Fruit fly (Drosophila melanogaster) whole organism, embryonic: ENCODE results near the gene CG32845.

Experiments
- B-H1 ChIP-seq: fragments of 200-800 bp; sonication (Bioruptor generic); IDR thresholded peaks from 3 replicates; pipeline ENCODE4 v1.3.6; 2022; ENCODE audit warnings: missing biosample characterization, missing genetic modification characterization
- BtbVII ChIP-seq: fragments of 200-800 bp; sonication (Bioruptor generic); optimal IDR thresholded peaks from 3 replicates; lab custom pipeline; 2017; ENCODE audit warnings: missing biosample characterization, mild to moderate bottlenecking, missing genetic modification characterization
- C15 ChIP-seq: fragments of 200-800 bp; sonication (Bioruptor generic); IDR thresholded peaks from 3 replicates; pipeline ENCODE4 v1.3.6; 2022; ENCODE audit warnings: missing biosample characterization, missing genetic modification characterization
- CG10565 ChIP-seq: fragments of 200-800 bp; sonication (Bioruptor generic); optimal IDR thresholded peaks from 3 replicates; lab custom pipeline; 2016; ENCODE audit warnings: missing biosample characterization, mild to moderate bottlenecking, missing genetic modification characterization
- CG13775 ChIP-seq: fragments of 200-800 bp; sonication (Bioruptor generic); optimal IDR thresholded peaks from 3 replicates; lab custom pipeline; 2017; ENCODE audit warnings: missing biosample characterization, mild to moderate bottlenecking, missing genetic modification characterization
- CG14014 ChIP-seq: fragments of 200-800 bp; sonication (Bioruptor generic); IDR thresholded peaks from 2 replicates; pipeline ENCODE4 v1.3.6; 2022; ENCODE audit warnings: missing biosample characterization, missing genetic modification characterization
- CG15073 ChIP-seq: fragments of 200-800 bp; sonication (Bioruptor generic); optimal IDR thresholded peaks from 2 replicates; lab custom pipeline; 2016; ENCODE audit warnings: missing biosample characterization, missing genetic modification characterization
- CG1603 ChIP-seq: fragments of 200-800 bp; sonication (Bioruptor generic); optimal IDR thresholded peaks from 2 replicates; lab custom pipeline; 2019; ENCODE audit warnings: missing biosample characterization, mild to moderate bottlenecking, missing genetic modification characterization, moderate library complexity
- CG1792 ChIP-seq: fragments of 200-800 bp; sonication (Bioruptor generic); optimal IDR thresholded peaks from 2 replicates; lab custom pipeline; 2016; ENCODE audit warnings: missing biosample characterization, missing genetic modification characterization
- CG1832 ChIP-seq: fragments of 200-800 bp; sonication (Bioruptor generic); optimal IDR thresholded peaks from 2 replicates; lab custom pipeline; 2017; ENCODE audit warnings: missing biosample characterization, mild to moderate bottlenecking, missing genetic modification characterization, inconsistent platforms
- CG18764 ChIP-seq: fragments of 200-800 bp; sonication (Bioruptor generic); optimal IDR thresholded peaks from 3 replicates; lab custom pipeline; 2016; ENCODE audit warnings: missing biosample characterization, missing genetic modification characterization
- CG2875 ChIP-seq: fragments of 200-800 bp; sonication (Bioruptor generic); optimal IDR thresholded peaks from 2 replicates; lab custom pipeline; 2017; ENCODE audit warnings: missing biosample characterization, mild to moderate bottlenecking, missing genetic modification characterization, missing genetic modification reagents
- CG3065 ChIP-seq: fragments of 200-800 bp; sonication (Bioruptor generic); optimal IDR thresholded peaks from 2 replicates; lab custom pipeline; 2016; ENCODE audit warnings: missing biosample characterization, missing genetic modification characterization
- CG4404 ChIP-seq: fragments of 200-800 bp; sonication (Bioruptor generic); IDR thresholded peaks from 2 replicates; pipeline ENCODE4 v1.3.6; 2022; ENCODE audit warnings: missing biosample characterization, missing genetic modification characterization
- CG4730 ChIP-seq: fragments of 200-800 bp; sonication (Bioruptor generic); IDR thresholded peaks from 2 replicates; pipeline ENCODE4 v1.3.6; 2022; ENCODE audit warnings: missing biosample characterization, missing genetic modification characterization
- CG5245 ChIP-seq: fragments of 200-800 bp; sonication (Bioruptor generic); optimal IDR thresholded peaks from 3 replicates; lab custom pipeline; 2016; ENCODE audit warnings: missing biosample characterization, missing genetic modification characterization
- CG6254 ChIP-seq: fragments of 200-800 bp; sonication (Bioruptor generic); optimal IDR thresholded peaks from 3 replicates; lab custom pipeline; 2017; ENCODE audit warnings: mild to moderate bottlenecking, missing biosample characterization, missing genetic modification reagents, missing genetic modification characterization
- CG6765 ChIP-seq: fragments of 200-800 bp; sonication (Bioruptor generic); optimal IDR thresholded peaks from 3 replicates; lab custom pipeline; 2017; ENCODE audit warnings: missing biosample characterization, mild to moderate bottlenecking, missing genetic modification characterization
- Dad ChIP-seq: fragments of 200-800 bp; sonication (Bioruptor generic); optimal IDR thresholded peaks from 3 replicates; lab custom pipeline; 2016; ENCODE audit warnings: missing biosample characterization, missing genetic modification characterization
- Dfd ChIP-seq, 2 experiments: fragments of >200 bp; optimal IDR thresholded peaks; 2 replicates each; lab custom pipeline; 2017; ENCODE audit warnings: missing biosample characterization in 2 of 2, missing genetic modification characterization in 2 of 2
- Kr ChIP-seq: fragments of 200-800 bp; sonication (Bioruptor generic); optimal IDR thresholded peaks from 2 replicates; lab custom pipeline; 2017; ENCODE audit warnings: missing biosample characterization, mild to moderate bottlenecking, missing genetic modification characterization
- Max ChIP-seq: fragments of 200-800 bp; sonication (Bioruptor generic); optimal IDR thresholded peaks from 2 replicates; lab custom pipeline; 2016; ENCODE audit warnings: missing biosample characterization, mild to moderate bottlenecking, missing genetic modification characterization
- Mrtf ChIP-seq: fragments of 200-800 bp; sonication (Bioruptor generic); IDR thresholded peaks from 3 replicates; pipeline ENCODE4 v1.3.6; 2022; ENCODE audit warnings: missing biosample characterization, missing genetic modification characterization
- NK7.1 ChIP-seq: fragments of 200-800 bp; sonication (Bioruptor generic); optimal IDR thresholded peaks from 3 replicates; lab custom pipeline; 2016; ENCODE audit warnings: missing biosample characterization, missing genetic modification characterization
- NfI ChIP-seq: fragments of 200-800 bp; sonication (Bioruptor generic); optimal IDR thresholded peaks from 3 replicates; lab custom pipeline; 2018; ENCODE audit warnings: missing biosample characterization, mild to moderate bottlenecking, missing genetic modification characterization, moderate library complexity
- Ravus ChIP-seq: fragments of 200-800 bp; sonication (Bioruptor generic); IDR thresholded peaks from 2 replicates; pipeline ENCODE4 v1.3.6; 2022; ENCODE audit warnings: missing biosample characterization, missing genetic modification characterization
- Stat92E ChIP-seq, 3 experiments: fragments of >200 bp in 2 of 3; fragments of 200-800 bp in 1 of 3; sonication (Bioruptor generic) in 1 of 3; optimal IDR thresholded peaks; 2 replicates each; lab custom pipeline; 2017 to 2019; ENCODE audit warnings: missing biosample characterization in 3 of 3, missing genetic modification characterization in 3 of 3, mild to moderate bottlenecking in 1 of 3, moderate library complexity in 1 of 3
- Taf1 ChIP-seq: fragments of 200-800 bp; sonication (Bioruptor generic); IDR thresholded peaks from 2 replicates; pipeline ENCODE4 v1.3.6; 2022; ENCODE audit warnings: missing biosample characterization, missing genetic modification characterization
- Usf ChIP-seq: fragments of 200-800 bp; sonication (Bioruptor generic); optimal IDR thresholded peaks from 2 replicates; lab custom pipeline; 2017; ENCODE audit warnings: missing genotype, missing biosample characterization, missing genetic modification characterization
- Xrp1 ChIP-seq: fragments of 200-800 bp; sonication (Bioruptor generic); IDR thresholded peaks from 2 replicates; pipeline ENCODE4 v1.3.6; 2022; ENCODE audit warnings: missing biosample characterization, missing genetic modification characterization
- al ChIP-seq: fragments of 200-800 bp; sonication (Bioruptor generic); IDR thresholded peaks from 2 replicates; pipeline ENCODE4 v1.3.6; 2022; ENCODE audit warnings: missing biosample characterization, missing genetic modification characterization
- aop ChIP-seq: fragments of 200-800 bp; sonication (Bioruptor generic); IDR thresholded peaks from 2 replicates; pipeline ENCODE4 v1.3.6; 2022; ENCODE audit warnings: missing biosample characterization, missing genetic modification characterization
- ara ChIP-seq: fragments of 200-800 bp; sonication (Bioruptor generic); IDR thresholded peaks from 2 replicates; pipeline ENCODE4 v1.3.6; 2022; ENCODE audit warnings: missing biosample characterization, missing genetic modification characterization
- cad ChIP-seq: fragments of >200 bp; optimal IDR thresholded peaks from 2 replicates; lab custom pipeline; 2017; ENCODE audit warnings: missing biosample characterization, missing genetic modification characterization
- dpn ChIP-seq, 2 experiments: fragments of 200-800 bp; sonication (Bioruptor generic); optimal IDR thresholded peaks; 3 replicates each; lab custom pipeline; 2016; ENCODE audit warnings: missing biosample characterization in 2 of 2, missing genetic modification characterization in 2 of 2
- ems ChIP-seq: fragments of 200-800 bp; sonication (Bioruptor generic); optimal IDR thresholded peaks from 3 replicates; lab custom pipeline; 2016; ENCODE audit warnings: missing biosample characterization, missing genetic modification characterization
- gfzf ChIP-seq: fragments of 200-800 bp; sonication (Bioruptor generic); optimal IDR thresholded peaks from 2 replicates; lab custom pipeline; 2016; ENCODE audit warnings: missing biosample characterization, mild to moderate bottlenecking, missing genetic modification characterization, moderate library complexity
- gro ChIP-seq: fragments of 200-800 bp; sonication (Bioruptor generic); optimal IDR thresholded peaks from 2 replicates; lab custom pipeline; 2016; ENCODE audit warnings: missing biosample characterization, missing genetic modification characterization
- hth ChIP-seq: fragments of >200 bp; optimal IDR thresholded peaks from 2 replicates; lab custom pipeline; 2017; ENCODE audit warnings: inconsistent platforms
- kay ChIP-seq: fragments of 200-800 bp; sonication (Bioruptor generic); optimal IDR thresholded peaks from 2 replicates; lab custom pipeline; 2016; ENCODE audit warnings: missing biosample characterization, missing genetic modification characterization
- lbe ChIP-seq: fragments of 200-800 bp; sonication (Bioruptor generic); optimal IDR thresholded peaks from 2 replicates; lab custom pipeline; 2016; ENCODE audit warnings: missing biosample characterization, mild to moderate bottlenecking, missing genetic modification characterization
- mirr ChIP-seq: fragments of 200-800 bp; sonication (Bioruptor generic); optimal IDR thresholded peaks from 3 replicates; lab custom pipeline; 2018; ENCODE audit warnings: missing biosample characterization, mild to moderate bottlenecking, missing genetic modification characterization
- otp ChIP-seq: fragments of 200-800 bp; sonication (Bioruptor generic); IDR thresholded peaks from 3 replicates; pipeline ENCODE4, ENCODE4 v1.3.6; 2022; ENCODE audit warnings: missing biosample characterization, missing genetic modification characterization
- pb ChIP-seq: fragments of 200-800 bp; sonication (Bioruptor generic); optimal IDR thresholded peaks from 3 replicates; lab custom pipeline; 2016; ENCODE audit warnings: missing biosample characterization, missing genetic modification characterization
- peb ChIP-seq: fragments of 200-800 bp; sonication (Bioruptor generic); IDR thresholded peaks from 2 replicates; pipeline ENCODE4 v1.3.6; 2022; ENCODE audit warnings: missing biosample characterization, missing genetic modification characterization
- ranshi ChIP-seq: fragments of 200-800 bp; sonication (Bioruptor generic); IDR thresholded peaks from 2 replicates; pipeline ENCODE4 v1.3.6; 2022; ENCODE audit warnings: missing biosample characterization, missing genetic modification characterization
- slp2 ChIP-seq: fragments of 200-800 bp; sonication (Bioruptor generic); optimal IDR thresholded peaks from 2 replicates; lab custom pipeline; 2016; ENCODE audit warnings: missing biosample characterization, missing genetic modification characterization
- stc ChIP-seq: fragments of 200-800 bp; sonication (Bioruptor generic); IDR thresholded peaks from 2 replicates; pipeline ENCODE4 v1.3.6; 2022; ENCODE audit warnings: missing biosample characterization, missing genetic modification characterization
- vvl ChIP-seq: fragments of 200-800 bp; sonication (Bioruptor generic); IDR thresholded peaks from 2 replicates; pipeline ENCODE4 v1.3.6; 2022; ENCODE audit warnings: missing biosample characterization, missing genetic modification characterization
- wek ChIP-seq: fragments of 200-800 bp; sonication (Bioruptor generic); optimal IDR thresholded peaks from 3 replicates; lab custom pipeline; 2018; ENCODE audit warnings: missing biosample characterization, mild to moderate bottlenecking, missing genetic modification characterization, moderate library complexity
- wor ChIP-seq: fragments of 200-800 bp; sonication (Bioruptor generic); IDR thresholded peaks from 2 replicates; pipeline ENCODE4 v1.3.6; 2022; ENCODE audit warnings: missing biosample characterization, missing genetic modification characterization

The CG32845 gene

DNA sequence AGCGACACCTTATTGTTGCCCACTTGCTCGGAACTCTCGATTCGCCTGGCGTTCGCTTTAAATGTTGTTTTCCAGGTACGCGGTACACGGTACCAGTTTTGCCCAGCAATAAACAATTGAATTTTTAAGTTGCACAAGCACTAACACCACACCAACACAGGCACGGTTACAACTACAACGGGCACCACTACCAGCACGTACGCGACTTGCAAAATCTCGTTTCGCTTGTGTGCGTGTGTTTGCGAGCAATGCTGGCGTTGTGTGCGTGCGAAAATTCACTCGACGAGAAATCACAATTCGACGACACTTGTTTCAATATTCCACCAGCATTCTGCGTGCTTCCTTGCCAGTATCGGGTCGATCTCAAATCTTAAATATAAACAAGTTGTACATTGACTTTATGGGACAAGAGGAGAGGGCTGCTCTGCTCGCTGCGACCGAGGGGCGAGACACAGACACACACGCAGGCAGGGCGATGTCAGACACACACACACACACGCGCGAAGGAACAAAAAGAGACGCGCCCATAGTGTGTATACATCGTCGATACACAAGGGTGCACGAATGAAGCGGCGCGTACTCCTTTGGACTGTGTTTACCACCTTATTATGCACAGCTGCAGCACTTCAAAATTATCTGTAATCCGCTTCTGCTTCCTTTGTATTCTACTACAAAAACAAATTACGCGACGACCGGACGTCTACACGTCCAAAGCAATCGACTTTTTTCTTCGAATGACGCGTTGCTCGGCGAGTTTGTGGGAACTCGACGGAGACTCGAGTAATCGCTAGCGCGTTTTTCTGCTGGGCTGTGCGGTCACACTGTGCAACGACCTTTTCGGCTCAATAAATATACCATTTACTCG is 46.2 kb upstream of the CG32845 start, which contains the start of gene fwd (continued):
- TF ChIP-seq BtbVII (GFP tag; lab: Kevin White, UChicago) = peak; percentile 73
- TF ChIP-seq Kr (GFP tag; lab: Kevin White, UChicago) = no peak
- TF ChIP-seq CG6254 (GFP tag; lab: Kevin White, UChicago) = no peak
- TF ChIP-seq Dfd (GFP tag; optimal IDR thresholded peaks at IDR 0.05; lab: Kevin White, UChicago) = no peak
- peak; percentile 13; the same call in 1 of the 2 replicates for TF ChIP-seq Xrp1 (GFP tag; lab: Robert Waterston, UW)
- no peak for TF ChIP-seq C15
- TF ChIP-seq CG18764 (GFP tag; lab: Kevin White, UChicago) = peak; percentile 65
- TF ChIP-seq ems (GFP tag; lab: Kevin White, UChicago) = no peak
- TF ChIP-seq vvl (GFP tag; lab: Robert Waterston, UW) = peak; percentile 45; the same call in 1 of the 2 replicates
- peak; percentile 99 for TF ChIP-seq gfzf (GFP tag; lab: Kevin White, UChicago)
- TF ChIP-seq CG14014 (GFP tag; lab: Robert Waterston, UW) = no peak
- TF ChIP-seq CG4404 (GFP tag; lab: Robert Waterston, UW) = no peak
- TF ChIP-seq Max (GFP tag; lab: Kevin White, UChicago) = peak; percentile 44
- peak; percentile 13 for TF ChIP-seq mirr (GFP tag; lab: Kevin White, UChicago)
- no peak for TF ChIP-seq slp2 (GFP tag; lab: Kevin White, UChicago)
- TF ChIP-seq B-H1 (GFP tag; lab: Robert Waterston, UW) = no peak
- TF ChIP-seq Dad = no peak
- TF ChIP-seq ranshi (GFP tag; lab: Robert Waterston, UW) = no peak
- no peak for TF ChIP-seq Usf (GFP tag; lab: Kevin White, UChicago)
- TF ChIP-seq stc (GFP tag; lab: Robert Waterston, UW) = no peak
- TF ChIP-seq pb (GFP tag; lab: Kevin White, UChicago) = peak; percentile 26
- no peak for TF ChIP-seq wek (GFP tag; lab: Kevin White, UChicago)
- TF ChIP-seq CG5245 (GFP tag; lab: Kevin White, UChicago) = no peak
- no peak for TF ChIP-seq CG1832
- TF ChIP-seq peb (GFP tag; lab: Robert Waterston, UW) = no peak
- TF ChIP-seq kay (GFP tag; lab: Kevin White, UChicago) = peak; percentile 63
- no peak for TF ChIP-seq CG3065 (GFP tag; lab: Kevin White, UChicago)
- TF ChIP-seq NK7.1 (GFP tag; lab: Kevin White, UChicago) = no peak
- TF ChIP-seq lbe (GFP tag; lab: Kevin White, UChicago) = peak; percentile 24
- TF ChIP-seq CG4730 = no peak
- TF ChIP-seq CG1603 (tag; lab: Kevin White, UChicago) = peak; percentile 85
- TF ChIP-seq Stat92E (GFP tag; optimal IDR thresholded peaks at IDR 0.05; lab: Kevin White, UChicago) = peak in 1 of 3 experiments; percentile 55
- TF ChIP-seq Ravus = no peak
- peak; percentile 38 for TF ChIP-seq gro (GFP tag; lab: Kevin White, UChicago)
- no peak for TF ChIP-seq hth (lab: Kevin White, UChicago)
- TF ChIP-seq Taf1 (GFP tag; lab: Robert Waterston, UW) = no peak
- TF ChIP-seq cad (GFP tag; lab: Kevin White, UChicago) = peak; percentile 40
- TF ChIP-seq al (GFP tag; lab: Robert Waterston, UW) = no peak
- TF ChIP-seq ara = peak; percentile 36; the same call in 1 of the 2 replicates
- TF ChIP-seq aop (GFP tag; lab: Robert Waterston, UW) = 0 out of 2 replicates have a peak, but pooled peaks have one; percentile 4
- TF ChIP-seq otp (GFP tag; lab: Robert Waterston, UW) = no peak
- TF ChIP-seq CG1792 (GFP tag; lab: Kevin White, UChicago) = no peak
- no peak for TF ChIP-seq CG15073 (GFP tag; lab: Kevin White, UChicago)
- no peak for TF ChIP-seq wor (GFP tag; lab: Robert Waterston, UW)
- TF ChIP-seq Mrtf (GFP tag; lab: Robert Waterston, UW) = no peak
- TF ChIP-seq CG10565 (GFP tag; lab: Kevin White, UChicago) = no peak
- peak; percentile 7 to 38 for TF ChIP-seq dpn (GFP tag; optimal IDR thresholded peaks at IDR 0.05; lab: Kevin White, UChicago)
- TF ChIP-seq NfI = peak; percentile 26
- TF ChIP-seq CG6765 (GFP tag; lab: Kevin White, UChicago) = peak; percentile 28
- peak; percentile 22 for TF ChIP-seq CG2875 (GFP tag; lab: Kevin White, UChicago)
- no peak for TF ChIP-seq CG13775 (GFP tag; lab: Kevin White, UChicago)
